Worm (Caenorhabditis elegans) whole organism, midembryonic: ENCODE data around the gene tceb-3.

Experiments
- T22C8.4 ChIP-seq: fragments of 200-800 bp; sonication (Bioruptor generic); IDR thresholded peaks from 2 replicates; pipeline ENCODE4 v1.3.6; 2022; ENCODE audit warnings: missing genetic modification characterization, missing compliant biosample characterization
- cog-1 ChIP-seq: sonication (generic microtip); optimal IDR thresholded peaks from 2 replicates; lab custom pipeline; 2016; ENCODE audit warnings: missing genetic modification characterization, missing compliant biosample characterization
- flt-1 ChIP-seq: fragments of 200-800 bp; sonication (Bioruptor generic); IDR thresholded peaks from 2 replicates; pipeline ENCODE4 v1.3.6; 2022; ENCODE audit warnings: missing genetic modification characterization, missing compliant biosample characterization
- klf-2 ChIP-seq: fragments of 200-800 bp; sonication (Bioruptor generic); conservative IDR thresholded peaks from 2 replicates; pipeline ENCODE4 v1.3.6; 2022; ENCODE audit warnings: missing genetic modification reagents, missing genetic modification characterization, missing compliant biosample characterization
- tab-1 ChIP-seq: fragments of 200-800 bp; sonication (Bioruptor generic); IDR thresholded peaks from 2 replicates; pipeline ENCODE4 v1.3.6; 2022; ENCODE audit warnings: missing genetic modification characterization, missing compliant biosample characterization

- TF ChIP-seq cog-1 (tag; lab: Kevin White, UChicago) (no peak), flt-1 (GFP tag; lab: Robert Waterston, UW) (no peak), klf-2 (no peak), tab-1 (GFP tag; lab: Robert Waterston, UW) (no peak), T22C8.4 (GFP tag; lab: Robert Waterston, UW) (no peak)
Measured at ce11 chrII:10959138-10959537, 11.9 kb upstream of the tceb-3 start.
